Fruit fly (Drosophila melanogaster) whole organism, pupa: ENCODE results near the gene CG10194.

Source experiments
- CG10348 ChIP-seq: fragments of 200-800 bp; sonication (Bioruptor generic); IDR thresholded peaks from 2 replicates; pipeline ENCODE4 v1.3.6; 2022; ENCODE audit warnings: missing biosample characterization, missing genetic modification characterization
- CG15710 ChIP-seq: fragments of 200-800 bp; sonication (Bioruptor generic); optimal IDR thresholded peaks from 2 replicates; lab custom pipeline; 2018; ENCODE audit warnings: missing biosample characterization, mild to moderate bottlenecking, missing genetic modification characterization, moderate library complexity
- CG34367 ChIP-seq: fragments of 200-800 bp; sonication (Bioruptor generic); optimal IDR thresholded peaks from 2 replicates; lab custom pipeline; 2018; ENCODE audit warnings: missing biosample characterization, mild to moderate bottlenecking, missing genetic modification characterization
- CG8159 ChIP-seq: fragments of 200-800 bp; sonication (Bioruptor generic); optimal IDR thresholded peaks from 3 replicates; lab custom pipeline; 2018; ENCODE audit warnings: missing biosample characterization, mild to moderate bottlenecking, missing genetic modification characterization, moderate library complexity
- CG8301 ChIP-seq: fragments of 200-800 bp; sonication (Bioruptor generic); optimal IDR thresholded peaks from 2 replicates; lab custom pipeline; 2018; ENCODE audit warnings: missing biosample characterization, mild to moderate bottlenecking, missing genetic modification characterization
- EcR ChIP-seq: fragments of 200-800 bp; sonication (Bioruptor generic); optimal IDR thresholded peaks from 3 replicates; lab custom pipeline; 2019; ENCODE audit warnings: missing biosample characterization, missing genetic modification characterization, mild to moderate bottlenecking, moderate library complexity, missing genetic modification reagents
- fd96Ca ChIP-seq: fragments of 200-800 bp; sonication (Bioruptor generic); IDR thresholded peaks from 3 replicates; pipeline ENCODE4 v1.3.6; 2022; ENCODE audit warnings: missing biosample characterization, missing genetic modification characterization
- gl ChIP-seq: fragments of 200-800 bp; sonication (Bioruptor generic); optimal IDR thresholded peaks from 2 replicates; lab custom pipeline; 2018; ENCODE audit warnings: missing biosample characterization, mild to moderate bottlenecking, missing genetic modification characterization

dm6 chr2L:19535234-19535633 lies 45.3 kb upstream of the CG10194 start, which contains the start of gene CG31697:
- TF ChIP-seq CG8301, result no peak
- no peak for TF ChIP-seq fd96Ca (GFP tag; lab: Robert Waterston, UW)
- TF ChIP-seq CG15710 (tag; lab: Kevin White, UChicago), result no peak
- no peak for TF ChIP-seq EcR (GFP tag; lab: Kevin White, UChicago)
- TF ChIP-seq CG8159 (tag; lab: Kevin White, UChicago), result no peak
- no peak for TF ChIP-seq gl (tag; lab: Kevin White, UChicago)
- no peak for TF ChIP-seq CG34367 (tag; lab: Kevin White, UChicago)
- TF ChIP-seq CG10348 (GFP tag; lab: Robert Waterston, UW), result no peak
